Worm (Caenorhabditis elegans) whole organism, L3 larva: ENCODE results near the gene F08F3.4.
A peak's percentile ranks its signal among the peaks of the same experiment; 100 is the strongest.

ENCODE experiments used
- R02D3.7 ChIP-seq: fragments of 150-350 bp; optimal IDR thresholded peaks from 2 replicates; lab custom pipeline; 2014; ENCODE audit warnings: missing biosample characterization, missing genetic modification characterization
- ZK546.5 ChIP-seq: sonication (generic microtip); optimal IDR thresholded peaks from 2 replicates; lab custom pipeline; 2017; ENCODE audit warnings: missing biosample characterization, missing genetic modification characterization
- aly-2 ChIP-seq: fragments of 150-350 bp; optimal IDR thresholded peaks from 2 replicates; lab custom pipeline; 2014; ENCODE audit warnings: missing biosample characterization, missing genetic modification characterization
- ama-1 ChIP-seq: fragments of 150-350 bp; optimal IDR thresholded peaks from 2 replicates; lab custom pipeline; 2018
- ceh-16 ChIP-seq: sonication (generic microtip); optimal IDR thresholded peaks from 2 replicates; lab custom pipeline; 2017; ENCODE audit warnings: missing biosample characterization, missing genetic modification characterization
- ceh-28 ChIP-seq: fragments of 150-350 bp; optimal IDR thresholded peaks from 2 replicates; lab custom pipeline; 2014; ENCODE audit warnings: missing biosample characterization, missing genetic modification reagents, missing genetic modification characterization
- daf-12 ChIP-seq: fragments of 150-350 bp; optimal IDR thresholded peaks from 2 replicates; lab custom pipeline; 2014; ENCODE audit warnings: missing biosample characterization, missing genetic modification reagents, missing genetic modification characterization
- egl-27 ChIP-seq: sonication (generic microtip); optimal IDR thresholded peaks from 4 replicates; lab custom pipeline; 2017; ENCODE audit warnings: missing biosample characterization, missing genetic modification reagents, missing genetic modification characterization
- egl-5 ChIP-seq: fragments of 150-350 bp; optimal IDR thresholded peaks from 2 replicates; lab custom pipeline; 2017; ENCODE audit warnings: missing biosample characterization, missing genetic modification reagents, missing genetic modification characterization, inconsistent platforms
- elt-1 ChIP-seq: fragments of 150-350 bp; optimal IDR thresholded peaks from 2 replicates; lab custom pipeline; 2014; ENCODE audit warnings: missing biosample characterization, missing genetic modification characterization
- elt-2 ChIP-seq: sonication (generic microtip); optimal IDR thresholded peaks from 2 replicates; lab custom pipeline; 2016; ENCODE audit warnings: missing genetic modification reagents, mild to moderate bottlenecking, missing genetic modification characterization, missing compliant biosample characterization
- elt-3 ChIP-seq, 3 experiments: fragments of 150-350 bp in 1 of 3; sonication (generic microtip) in 2 of 3; optimal IDR thresholded peaks; 2 replicates in 2 of 3; 4 replicates in 1 of 3; lab custom pipeline; 2014 to 2017; ENCODE audit warnings: missing biosample characterization in 3 of 3, missing genetic modification characterization in 3 of 3
- eor-1 ChIP-seq, 2 experiments: fragments of 150-350 bp; optimal IDR thresholded peaks; 2 replicates each; lab custom pipeline; 2014 to 2018; ENCODE audit warnings: missing biosample characterization in 2 of 2, missing genetic modification characterization in 2 of 2
- fkh-10 ChIP-seq: sonication (generic microtip); optimal IDR thresholded peaks from 2 replicates; lab custom pipeline; 2017; ENCODE audit warnings: missing biosample characterization, missing genetic modification reagents, missing genetic modification characterization
- fkh-2 ChIP-seq: fragments of 150-350 bp; optimal IDR thresholded peaks from 2 replicates; lab custom pipeline; 2014; ENCODE audit warnings: missing biosample characterization, missing genetic modification reagents, missing genetic modification characterization
- fos-1 ChIP-seq: fragments of 150-350 bp; optimal IDR thresholded peaks from 2 replicates; lab custom pipeline; 2014; ENCODE audit warnings: missing biosample characterization, missing genetic modification characterization
- hmg-11 ChIP-seq: sonication (generic microtip); optimal IDR thresholded peaks from 2 replicates; lab custom pipeline; 2016; ENCODE audit warnings: missing genetic modification characterization, missing compliant biosample characterization
- jun-1 ChIP-seq: fragments of 150-350 bp; optimal IDR thresholded peaks from 2 replicates; lab custom pipeline; 2014; ENCODE audit warnings: missing biosample characterization, missing genetic modification reagents, missing genetic modification characterization
- lin-15B ChIP-seq: fragments of 150-350 bp; optimal IDR thresholded peaks from 2 replicates; lab custom pipeline; 2014; ENCODE audit warnings: missing biosample characterization, missing genetic modification characterization
- lin-39 ChIP-seq: fragments of 150-350 bp; optimal IDR thresholded peaks from 2 replicates; lab custom pipeline; 2018; ENCODE audit warnings: missing biosample characterization, missing genetic modification reagents, missing genetic modification characterization
- lsy-12 ChIP-seq: sonication (generic microtip); optimal IDR thresholded peaks from 2 replicates; lab custom pipeline; 2016; ENCODE audit warnings: mild to moderate bottlenecking, missing genetic modification characterization, missing compliant biosample characterization
- mdl-1 ChIP-seq: fragments of 150-350 bp; optimal IDR thresholded peaks from 2 replicates; lab custom pipeline; 2014; ENCODE audit warnings: missing biosample characterization, missing genetic modification characterization
- mml-1 ChIP-seq: fragments of 150-350 bp; sonication (generic microtip); optimal IDR thresholded peaks from 3 replicates; lab custom pipeline; 2014; ENCODE audit warnings: missing biosample characterization, missing genetic modification characterization
- nfya-1 ChIP-seq: sonication (generic microtip); optimal IDR thresholded peaks from 2 replicates; lab custom pipeline; 2017; ENCODE audit warnings: missing genetic modification characterization, mild to moderate bottlenecking, missing compliant biosample characterization, antibody characterized with exemption, moderate library complexity; ENCODE audit not compliant: insufficient read depth
- nhr-11 ChIP-seq: fragments of 150-350 bp; optimal IDR thresholded peaks from 2 replicates; lab custom pipeline; 2014; ENCODE audit warnings: missing biosample characterization, missing genetic modification characterization
- nhr-12 ChIP-seq: fragments of 150-350 bp; optimal IDR thresholded peaks from 2 replicates; lab custom pipeline; 2014; ENCODE audit warnings: missing biosample characterization, missing genetic modification characterization
- nhr-23 ChIP-seq: fragments of 150-350 bp; optimal IDR thresholded peaks from 2 replicates; lab custom pipeline; 2014; ENCODE audit warnings: missing biosample characterization, missing genetic modification reagents, missing genetic modification characterization
- nhr-25 ChIP-seq: sonication (generic microtip); optimal IDR thresholded peaks from 2 replicates; lab custom pipeline; 2017; ENCODE audit warnings: missing biosample characterization, missing genetic modification characterization
- nhr-28 ChIP-seq: fragments of 150-350 bp; optimal IDR thresholded peaks from 2 replicates; lab custom pipeline; 2014; ENCODE audit warnings: missing biosample characterization, missing genetic modification characterization
- nhr-43 ChIP-seq: sonication (generic microtip); optimal IDR thresholded peaks from 2 replicates; lab custom pipeline; 2016; ENCODE audit warnings: mild to moderate bottlenecking, missing genetic modification characterization, missing compliant biosample characterization; ENCODE audit not compliant: poor library complexity, severe bottlenecking
- nhr-67 ChIP-seq: fragments of 150-350 bp; optimal IDR thresholded peaks from 2 replicates; lab custom pipeline; 2014; ENCODE audit warnings: missing biosample characterization, missing genetic modification characterization
- nhr-76 ChIP-seq: fragments of 150-350 bp; sonication (generic microtip); optimal IDR thresholded peaks from 5 replicates; lab custom pipeline; 2014; ENCODE audit warnings: missing biosample characterization, missing genetic modification characterization
- nhr-77 ChIP-seq: fragments of 150-350 bp; optimal IDR thresholded peaks from 2 replicates; lab custom pipeline; 2014; ENCODE audit warnings: missing biosample characterization, missing genetic modification characterization
- pqm-1 ChIP-seq: fragments of 150-350 bp; optimal IDR thresholded peaks from 2 replicates; lab custom pipeline; 2017; ENCODE audit warnings: missing biosample characterization, missing genetic modification characterization, inconsistent platforms
- snpc-4 ChIP-seq: fragments of 150-350 bp; optimal IDR thresholded peaks from 2 replicates; lab custom pipeline; 2014; ENCODE audit warnings: missing biosample characterization, missing genetic modification characterization
- tbx-2 ChIP-seq: sonication (generic microtip); optimal IDR thresholded peaks from 2 replicates; lab custom pipeline; 2016; ENCODE audit warnings: mild to moderate bottlenecking, missing genetic modification characterization, missing compliant biosample characterization
- unc-62 ChIP-seq: fragments of 150-350 bp; sonication (generic microtip); optimal IDR thresholded peaks from 4 replicates; lab custom pipeline; 2014; ENCODE audit warnings: missing biosample characterization, missing genetic modification reagents, missing genetic modification characterization
- zag-1 ChIP-seq: fragments of 150-350 bp; optimal IDR thresholded peaks from 2 replicates; lab custom pipeline; 2014; ENCODE audit warnings: missing biosample characterization, missing genetic modification characterization
- ztf-11 ChIP-seq: fragments of 150-350 bp; optimal IDR thresholded peaks from 2 replicates; lab custom pipeline; 2014; ENCODE audit warnings: missing biosample characterization, missing genetic modification characterization
- ztf-4 ChIP-seq: fragments of 150-350 bp; optimal IDR thresholded peaks from 2 replicates; lab custom pipeline; 2014; ENCODE audit warnings: missing biosample characterization, missing genetic modification characterization

F08F3.4 gene

DNA sequence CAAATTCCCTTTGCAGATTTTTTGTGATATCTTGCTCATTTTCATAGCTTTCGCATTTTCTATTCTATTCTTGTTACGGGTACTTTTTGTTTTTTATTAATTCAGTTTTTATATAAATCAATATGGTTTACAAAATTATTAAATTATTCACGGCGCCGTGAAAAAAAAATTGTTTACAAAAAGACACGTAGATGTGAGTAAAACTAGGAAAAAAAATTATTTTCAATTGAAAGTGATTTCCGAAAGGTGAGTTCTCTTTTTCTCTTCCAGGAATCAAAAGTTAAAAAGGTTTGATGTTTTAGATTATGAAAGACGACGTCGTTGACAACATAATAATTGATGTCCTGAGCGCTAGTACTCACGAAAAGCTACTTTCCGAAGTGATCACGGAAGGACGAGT is 2.5 kb upstream of the F08F3.4 start, which contains the start of gene C25A6.1:
C25A6.1 (plus strand) TSS at position 301 of the 400 bp plus-strand sequence.
- no peak for TF ChIP-seq nhr-28
- no peak for TF ChIP-seq elt-3 (tag; optimal IDR thresholded peaks at IDR 0.05; lab: Kevin White, UChicago)
- TF ChIP-seq elt-1 (tag; lab: Kevin White, UChicago): no peak
- TF ChIP-seq nhr-12: no peak
- no peak for TF ChIP-seq egl-5 (tag; lab: Kevin White, UChicago)
- TF ChIP-seq aly-2: no peak
- TF ChIP-seq lin-15B: no peak
- TF ChIP-seq nhr-77 (tag; lab: Kevin White, UChicago): no peak
- TF ChIP-seq nhr-23 (tag; lab: Kevin White, UChicago): no peak
- no peak for TF ChIP-seq ztf-11
- TF ChIP-seq nhr-25 (tag; lab: Kevin White, UChicago): no peak
- TF ChIP-seq egl-27 (tag; lab: Kevin White, UChicago): no peak
- TF ChIP-seq pqm-1: no peak
- TF ChIP-seq eor-1 (tag; optimal IDR thresholded peaks at IDR 0.05; lab: Kevin White, UChicago): no peak
- no peak for TF ChIP-seq jun-1 (tag; lab: Kevin White, UChicago)
- no peak for TF ChIP-seq fkh-2 (tag; lab: Kevin White, UChicago)
- no peak for TF ChIP-seq fos-1
- no peak for TF ChIP-seq zag-1 (tag; lab: Kevin White, UChicago)
- TF ChIP-seq nhr-11 (tag; lab: Kevin White, UChicago): no peak
- TF ChIP-seq, all 47 proteins: peak for 0

DNA sequence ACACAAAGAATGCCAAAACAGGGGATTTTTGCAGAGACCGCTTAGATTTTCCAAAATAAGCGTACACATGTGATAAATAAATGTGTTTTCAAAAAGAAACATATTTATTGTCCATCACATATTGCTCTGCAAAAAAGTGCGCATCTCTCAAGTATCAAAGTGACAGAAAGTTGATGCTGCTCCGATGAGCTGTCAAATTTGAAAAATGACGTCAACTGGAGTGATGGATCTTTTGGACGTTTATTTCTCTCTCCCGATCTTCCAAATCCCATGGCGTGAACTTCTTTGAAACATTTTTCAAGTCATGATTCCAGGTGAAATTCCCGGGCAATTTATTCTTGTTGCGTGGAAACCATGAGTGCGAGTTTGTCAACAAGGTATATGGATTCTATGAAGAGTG is 1.8 kb upstream of the F08F3.4 start:
- TF ChIP-seq unc-62 (GFP tag; lab: Kevin White, UChicago) (peak; percentile 78), elt-1 (tag; lab: Kevin White, UChicago) (no peak), ceh-16 (no peak), lin-39 (tag; lab: Kevin White, UChicago) (peak; percentile 1)
- TF ChIP-seq, all 47 proteins: peak for 2

DNA sequence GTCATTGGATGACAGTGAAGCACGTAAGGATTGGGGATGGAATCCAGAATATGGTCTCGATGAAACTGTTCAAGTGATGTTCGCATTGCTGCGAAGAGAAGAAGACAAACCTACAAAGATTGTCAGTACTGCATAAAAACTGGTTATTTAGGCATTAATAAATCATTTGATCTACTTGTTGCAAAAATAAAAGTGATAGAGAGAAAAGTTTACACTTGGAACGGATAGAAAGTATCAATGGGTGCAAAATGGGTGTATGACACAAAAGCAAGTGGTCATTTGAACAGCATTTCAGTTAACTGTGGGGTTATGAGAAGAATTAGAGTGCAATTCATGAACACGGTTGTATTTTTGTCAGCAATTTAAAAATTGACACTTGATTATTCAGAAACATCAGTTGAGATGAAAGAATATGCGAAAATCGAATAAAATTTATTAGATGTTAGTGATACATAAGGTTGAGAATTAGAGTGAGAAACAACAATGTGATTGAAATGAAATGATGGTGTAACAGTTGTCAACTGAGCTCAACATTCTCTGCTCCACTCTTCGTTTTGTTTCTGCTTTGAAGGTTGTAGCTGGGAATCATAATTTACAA is 2.2 kb downstream of the F08F3.4 start, which contains the start of gene F08F3.10:
F08F3.10 (plus strand) TSS at position 548 of the 598 bp plus-strand sequence.
- TF ChIP-seq ceh-28 (tag; lab: Kevin White, UChicago) (no peak), ama-1 (lab: Kevin White, UChicago) (peak; percentile 49), egl-27 (tag; lab: Kevin White, UChicago) (no peak), elt-2 (tag; lab: Kevin White, UChicago) (no peak)

- TF ChIP-seq tbx-2 (tag; lab: Kevin White, UChicago) (no peak), ztf-4 (no peak)
These were observed 9.2 kb downstream of the F08F3.4 start, which contains the start of gene F08F3.6 for ce11 chrV:5419915-5420314. TSS of gene F08F3.6 (minus strand) at chrV:5420067.

DNA sequence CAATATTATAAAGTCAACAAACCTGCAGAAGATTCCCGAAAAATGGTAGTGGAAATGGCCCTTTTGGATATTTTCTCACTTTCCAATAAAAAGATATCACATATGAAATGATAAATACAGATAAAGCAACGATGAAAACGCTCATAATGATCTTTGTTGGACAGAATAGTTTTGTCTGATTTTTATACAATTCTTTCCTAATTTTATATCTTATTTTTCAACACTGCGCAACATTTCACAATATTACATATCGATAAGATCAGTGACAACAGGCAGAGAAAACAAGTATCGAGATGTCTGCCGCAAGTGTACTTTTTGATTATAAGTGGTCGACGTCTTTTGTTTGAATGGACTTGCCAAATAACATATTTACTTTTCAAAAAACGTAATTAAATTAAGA is 12.4 kb downstream of the F08F3.4 start, which contains the start of gene cyp-14A5:
cyp-14A5 (minus strand) TSS at position 163 of the 400 bp plus-strand sequence.
- TF ChIP-seq nhr-76 (tag; lab: Kevin White, UChicago) (peak; percentile 40), fkh-10 (GFP tag; lab: Kevin White, UChicago) (no peak)

- TF ChIP-seq nfya-1 (tag; lab: Kevin White, UChicago) (no peak), lsy-12 (tag; lab: Kevin White, UChicago) (peak; percentile 1), nhr-67 (tag; lab: Kevin White, UChicago) (no peak), nhr-76 (tag; lab: Kevin White, UChicago) (peak; percentile 75), hmg-11 (tag; lab: Kevin White, UChicago) (no peak), zag-1 (tag; lab: Kevin White, UChicago) (no peak), jun-1 (tag; lab: Kevin White, UChicago) (peak; percentile 9), fos-1 (no peak), ceh-28 (tag; lab: Kevin White, UChicago) (no peak), ama-1 (lab: Kevin White, UChicago) (no peak), nhr-12 (no peak), R02D3.7 (no peak), egl-5 (tag; lab: Kevin White, UChicago) (no peak), nhr-43 (peak; percentile 73), elt-2 (tag; lab: Kevin White, UChicago) (peak; percentile 95), nhr-25 (tag; lab: Kevin White, UChicago) (peak; percentile 87), eor-1 (tag; optimal IDR thresholded peaks at IDR 0.05; lab: Kevin White, UChicago) (no peak), nhr-77 (tag; lab: Kevin White, UChicago) (no peak), nhr-23 (tag; lab: Kevin White, UChicago) (peak; percentile 68), daf-12 (no peak), ztf-11 (no peak), elt-1 (tag; lab: Kevin White, UChicago) (peak; percentile 99), ZK546.5 (no peak), snpc-4 (tag; lab: Kevin White, UChicago) (no peak), mml-1 (tag; lab: Kevin White, UChicago) (no peak), pqm-1 (peak; percentile 73), elt-3 (tag; optimal IDR thresholded peaks at IDR 0.05; lab: Kevin White, UChicago) (peak; percentile 28 to 84 (median 31)), mdl-1 (tag; lab: Kevin White, UChicago) (peak; percentile 87), egl-27 (tag; lab: Kevin White, UChicago) (no peak)
- TF ChIP-seq, all 47 proteins: peak for 11
These were observed 14.3 kb downstream of the F08F3.4 start for ce11 chrV:5425008-5425407.
